Worm (Caenorhabditis elegans) whole organism, young adult: ENCODE results near the gene nrps-1.
A peak's percentile ranks its signal among the peaks of the same experiment; 100 is the strongest.

ENCODE experiments used
- B0336.3 ChIP-seq: fragments of 200-800 bp; sonication (Bioruptor generic); IDR thresholded peaks from 2 replicates; pipeline ENCODE4 v1.3.6; 2022; ENCODE audit warnings: missing genetic modification characterization, missing compliant biosample characterization
- C06A6.2 ChIP-seq: fragments of 200-800 bp; sonication (Bioruptor generic); conservative IDR thresholded peaks from 2 replicates; pipeline ENCODE4 v1.3.6; 2022; ENCODE audit warnings: missing genetic modification characterization, missing compliant biosample characterization
- D2030.7 ChIP-seq: fragments of 200-800 bp; sonication (Bioruptor generic); IDR thresholded peaks from 2 replicates; pipeline ENCODE4 v1.3.6; 2022; ENCODE audit warnings: missing genetic modification reagents, missing genetic modification characterization, missing compliant biosample characterization
- F33H1.4 ChIP-seq: fragments of 200-800 bp; sonication (Bioruptor generic); IDR thresholded peaks from 2 replicates; pipeline ENCODE4 v1.3.6; 2022; ENCODE audit warnings: missing genetic modification reagents, missing genetic modification characterization, missing compliant biosample characterization
- F57C9.4 ChIP-seq: sonication (generic microtip); optimal IDR thresholded peaks from 2 replicates; lab custom pipeline; 2017; ENCODE audit warnings: mild to moderate bottlenecking, missing genetic modification characterization, missing compliant biosample characterization
- akir-1 ChIP-seq: fragments of 200-800 bp; sonication (Bioruptor generic); optimal IDR thresholded peaks from 2 replicates; lab custom pipeline; 2018; ENCODE audit warnings: mild to moderate bottlenecking, missing genetic modification characterization, moderate library complexity, missing compliant biosample characterization
- athp-1 ChIP-seq: sonication (generic microtip); optimal IDR thresholded peaks from 2 replicates; lab custom pipeline; 2017; ENCODE audit warnings: mild to moderate bottlenecking, missing genetic modification characterization, missing compliant biosample characterization
- attf-6 ChIP-seq: fragments of 200-800 bp; sonication (Bioruptor generic); IDR thresholded peaks from 2 replicates; pipeline ENCODE4 v1.3.6; 2022; ENCODE audit warnings: missing genetic modification reagents, missing genetic modification characterization, missing compliant biosample characterization
- ceh-27 ChIP-seq: fragments of 200-800 bp; sonication (Bioruptor generic); optimal IDR thresholded peaks from 2 replicates; lab custom pipeline; 2018; ENCODE audit warnings: mild to moderate bottlenecking, missing genetic modification characterization, moderate library complexity, missing compliant biosample characterization
- ceh-58 ChIP-seq: fragments of 200-800 bp; sonication (Bioruptor generic); IDR thresholded peaks from 2 replicates; pipeline ENCODE4 v1.3.6; 2022; ENCODE audit warnings: missing genetic modification characterization, missing compliant biosample characterization
- ceh-91 ChIP-seq: fragments of 200-800 bp; sonication (Bioruptor generic); IDR thresholded peaks from 2 replicates; pipeline ENCODE4 v1.3.6; 2022; ENCODE audit warnings: missing genetic modification reagents, missing genetic modification characterization, missing compliant biosample characterization
- chd-7 ChIP-seq: sonication (generic microtip); optimal IDR thresholded peaks from 2 replicates; lab custom pipeline; 2016; ENCODE audit warnings: mild to moderate bottlenecking, missing genetic modification characterization, moderate library complexity, missing compliant biosample characterization
- dpff-1 ChIP-seq: sonication (generic microtip); optimal IDR thresholded peaks from 2 replicates; lab custom pipeline; 2017; ENCODE audit warnings: mild to moderate bottlenecking, missing genetic modification characterization, missing compliant biosample characterization
- dpl-1 ChIP-seq: fragments of 150-350 bp; optimal IDR thresholded peaks from 2 replicates; lab custom pipeline; 2014; ENCODE audit warnings: missing biosample characterization, missing genetic modification reagents, missing genetic modification characterization
- efl-1 ChIP-seq: fragments of 150-350 bp; optimal IDR thresholded peaks from 2 replicates; lab custom pipeline; 2014; ENCODE audit warnings: missing biosample characterization, missing genetic modification reagents, missing genetic modification characterization
- egrh-3 ChIP-seq: fragments of 200-800 bp; sonication (Bioruptor generic); IDR thresholded peaks from 2 replicates; pipeline ENCODE4 v1.3.6; 2022; ENCODE audit warnings: missing genetic modification reagents, missing genetic modification characterization, missing compliant biosample characterization
- ekl-4 ChIP-seq: fragments of 200-800 bp; sonication (Bioruptor generic); IDR thresholded peaks from 2 replicates; pipeline ENCODE4 v1.3.6; 2022; ENCODE audit warnings: missing genetic modification reagents, missing genetic modification characterization, missing compliant biosample characterization
- ets-4 ChIP-seq: fragments of 200-800 bp; sonication (Bioruptor generic); optimal IDR thresholded peaks from 2 replicates; lab custom pipeline; 2018; ENCODE audit warnings: mild to moderate bottlenecking, missing genetic modification characterization, missing compliant biosample characterization
- him-1 ChIP-seq: sonication (generic microtip); optimal IDR thresholded peaks from 2 replicates; lab custom pipeline; 2016; ENCODE audit warnings: missing genotype, missing genetic modification reagents, missing genetic modification characterization, missing compliant biosample characterization
- hsf-1 ChIP-seq: fragments of 200-800 bp; sonication (Bioruptor generic); IDR thresholded peaks from 2 replicates; pipeline ENCODE4 v1.3.6; 2022; ENCODE audit warnings: missing genetic modification reagents, missing genetic modification characterization, missing compliant biosample characterization
- lin-40 ChIP-seq: sonication (generic microtip); optimal IDR thresholded peaks from 2 replicates; lab custom pipeline; 2016; ENCODE audit warnings: missing genetic modification characterization, mild to moderate bottlenecking, missing compliant biosample characterization, missing genotype, missing genetic modification reagents
- lin-54 ChIP-seq: fragments of 200-800 bp; sonication (Bioruptor generic); optimal IDR thresholded peaks from 2 replicates; lab custom pipeline; 2018; ENCODE audit warnings: mild to moderate bottlenecking, missing genetic modification characterization, missing compliant biosample characterization
- lsl-1 ChIP-seq: fragments of 200-800 bp; sonication (Bioruptor generic); optimal IDR thresholded peaks from 2 replicates; lab custom pipeline; 2018; ENCODE audit warnings: mild to moderate bottlenecking, missing genetic modification characterization, moderate library complexity, missing compliant biosample characterization
- madf-10 ChIP-seq: sonication (generic microtip); optimal IDR thresholded peaks from 2 replicates; lab custom pipeline; 2016; ENCODE audit warnings: mild to moderate bottlenecking, missing genetic modification characterization, missing compliant biosample characterization
- madf-6 ChIP-seq: fragments of 200-800 bp; sonication (Bioruptor generic); IDR thresholded peaks from 2 replicates; pipeline ENCODE4 v1.3.6; 2022; ENCODE audit warnings: missing genetic modification reagents, missing genetic modification characterization, missing compliant biosample characterization
- madf-8 ChIP-seq: fragments of 200-800 bp; sonication (Bioruptor generic); conservative IDR thresholded peaks from 2 replicates; pipeline ENCODE4 v1.3.6; 2022; ENCODE audit warnings: missing genetic modification reagents, missing genetic modification characterization, missing compliant biosample characterization
- mes-4 ChIP-seq: sonication (generic microtip); optimal IDR thresholded peaks from 2 replicates; lab custom pipeline; 2016; ENCODE audit warnings: missing genotype, missing genetic modification characterization, missing compliant biosample characterization
- mxl-1 ChIP-seq: sonication (generic microtip); optimal IDR thresholded peaks from 2 replicates; lab custom pipeline; 2016; ENCODE audit warnings: missing genetic modification characterization, missing compliant biosample characterization
- nfya-2 ChIP-seq: fragments of 200-800 bp; sonication (Bioruptor generic); IDR thresholded peaks from 2 replicates; pipeline ENCODE4 v1.3.6; 2022; ENCODE audit warnings: missing genetic modification reagents, missing genetic modification characterization, missing compliant biosample characterization
- nhr-27 ChIP-seq: fragments of 200-800 bp; sonication (Bioruptor generic); optimal IDR thresholded peaks from 2 replicates; lab custom pipeline; 2018; ENCODE audit warnings: mild to moderate bottlenecking, missing genetic modification characterization, moderate library complexity, missing compliant biosample characterization
- nhr-90 ChIP-seq: sonication (generic microtip); optimal IDR thresholded peaks from 2 replicates; lab custom pipeline; 2016; ENCODE audit warnings: missing genotype, mild to moderate bottlenecking, missing genetic modification characterization, missing compliant biosample characterization
- sea-2 ChIP-seq: fragments of 200-800 bp; sonication (Bioruptor generic); IDR thresholded peaks from 2 replicates; pipeline ENCODE4 v1.3.6; 2022; ENCODE audit warnings: missing genetic modification characterization, missing compliant biosample characterization
- snpc-3.4 ChIP-seq: sonication (generic microtip); optimal IDR thresholded peaks from 2 replicates; lab custom pipeline; 2017; ENCODE audit warnings: missing genetic modification characterization, mild to moderate bottlenecking, missing compliant biosample characterization, antibody characterized with exemption, moderate library complexity, missing genotype, missing genetic modification reagents
- tbx-9 ChIP-seq: sonication (generic microtip); optimal IDR thresholded peaks from 2 replicates; lab custom pipeline; 2016; ENCODE audit warnings: borderline replicate concordance, missing genetic modification characterization, inconsistent platforms, missing compliant biosample characterization
- unc-62 ChIP-seq: fragments of 150-350 bp; optimal IDR thresholded peaks from 2 replicates; lab custom pipeline; 2014; ENCODE audit warnings: missing biosample characterization, missing genetic modification reagents, missing genetic modification characterization
- zfh-2 ChIP-seq: fragments of 200-800 bp; sonication (Bioruptor generic); conservative IDR thresholded peaks from 2 replicates; pipeline ENCODE4 v1.3.6; 2022; ENCODE audit warnings: missing genetic modification reagents, missing genetic modification characterization, missing compliant biosample characterization
- zim-3 ChIP-seq: sonication (generic microtip); optimal IDR thresholded peaks from 2 replicates; lab custom pipeline; 2017; ENCODE audit warnings: mild to moderate bottlenecking, missing genetic modification characterization, moderate library complexity, missing compliant biosample characterization
- ztf-18 ChIP-seq: sonication (generic microtip); optimal IDR thresholded peaks from 2 replicates; lab custom pipeline; 2016; ENCODE audit warnings: missing genotype, mild to moderate bottlenecking, missing genetic modification characterization, missing compliant biosample characterization
- ztf-3 ChIP-seq: fragments of 200-800 bp; sonication (Bioruptor generic); optimal IDR thresholded peaks from 2 replicates; lab custom pipeline; 2018; ENCODE audit warnings: mild to moderate bottlenecking, missing genetic modification characterization, missing compliant biosample characterization

The nrps-1 gene

DNA sequence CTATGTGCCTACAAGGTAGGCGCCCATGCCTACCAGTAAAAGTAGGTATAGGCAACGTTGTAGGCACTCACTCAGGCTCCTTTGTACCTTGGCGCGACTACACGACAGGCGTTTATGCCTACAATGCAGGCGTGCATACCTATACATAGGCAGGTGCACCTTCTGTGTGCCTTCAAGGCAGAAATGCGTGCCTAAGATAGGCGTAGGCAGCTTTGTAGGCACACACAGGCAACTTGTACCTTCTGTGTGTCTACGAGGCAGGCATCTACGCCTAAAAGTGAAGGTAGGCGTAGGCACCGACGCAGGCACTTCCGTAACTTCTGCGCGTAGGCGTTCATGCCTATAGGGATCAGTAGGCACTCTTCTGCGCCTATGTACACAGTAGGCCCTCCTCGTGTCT, 28.9 kb upstream of the nrps-1 start:
- TF ChIP-seq sea-2 (GFP tag; lab: Robert Waterston, UW) (0 out of 2 replicates have a peak, but pooled peaks have one; percentile 6), ekl-4 (GFP tag; lab: Robert Waterston, UW) (no peak)

DNA sequence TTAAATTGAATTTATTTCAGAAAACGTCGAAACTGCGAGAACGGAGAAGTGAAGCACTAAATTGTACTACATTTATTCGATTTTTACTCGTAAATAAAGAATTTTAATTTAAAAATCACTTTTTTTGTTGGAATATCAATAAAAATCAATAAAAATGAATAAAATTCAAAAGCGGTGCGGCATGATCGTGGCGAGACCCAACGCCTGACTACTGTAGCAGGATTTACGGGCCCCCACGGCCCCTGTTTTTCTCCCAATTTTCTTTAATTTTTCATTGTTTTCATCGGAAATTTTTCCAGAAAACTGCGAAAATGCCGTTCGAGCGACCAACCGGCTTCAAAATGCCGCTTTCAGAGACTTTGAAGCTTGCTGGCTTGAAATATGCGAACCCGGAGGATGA, 25.7 kb upstream of the nrps-1 start, which contains the start of gene Y66D12A.19:
Gene Y66D12A.19, plus strand, starts transcription at position 266 of the 400 bp plus-strand sequence.
- TF ChIP-seq ceh-91 (GFP tag; lab: Robert Waterston, UW): no peak
- no peak for TF ChIP-seq ceh-58 (GFP tag; lab: Robert Waterston, UW)
- no peak for TF ChIP-seq dpff-1 (tag; lab: Kevin White, UChicago)
- peak; percentile 7 for TF ChIP-seq lin-54 (GFP tag; lab: Kevin White, UChicago)
- TF ChIP-seq nhr-27 (tag; lab: Kevin White, UChicago): no peak
- TF ChIP-seq lsl-1: peak; percentile 73
- TF ChIP-seq D2030.7: peak; percentile 26; the same call in 1 of the 2 replicates
- TF ChIP-seq ceh-27 (GFP tag; lab: Kevin White, UChicago): no peak
- peak; percentile 77 for TF ChIP-seq F33H1.4 (GFP tag; lab: Robert Waterston, UW)
- no peak for TF ChIP-seq chd-7 (tag; lab: Kevin White, UChicago)
- no peak for TF ChIP-seq ztf-18 (tag; lab: Kevin White, UChicago)
- TF ChIP-seq madf-6 (GFP tag; lab: Robert Waterston, UW): peak; percentile 21; the same call in 1 of the 2 replicates
- no peak for TF ChIP-seq nfya-2 (GFP tag; lab: Robert Waterston, UW)
- TF ChIP-seq athp-1 (tag; lab: Kevin White, UChicago): no peak
- no peak for TF ChIP-seq madf-10 (tag; lab: Kevin White, UChicago)

DNA sequence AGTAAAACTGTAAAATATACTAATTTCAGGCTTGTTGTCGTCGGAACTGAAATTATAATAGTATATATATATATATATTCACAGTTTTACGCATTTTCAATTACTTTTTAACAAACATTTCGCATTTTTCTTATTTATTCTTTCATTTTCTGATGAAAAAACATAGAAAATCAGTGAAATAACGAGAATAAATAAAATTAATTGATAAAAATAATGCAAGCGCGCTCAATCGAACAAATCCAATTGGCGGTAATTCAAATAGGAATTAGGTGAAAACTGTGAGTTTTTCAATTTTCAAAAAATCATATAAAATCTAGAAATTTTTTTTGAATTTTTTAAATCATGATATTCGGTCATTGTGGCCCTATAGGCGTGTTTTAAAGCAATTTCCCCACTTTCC, 24.4 kb upstream of the nrps-1 start:
- TF ChIP-seq efl-1 (GFP tag; lab: Kevin White, UChicago) (no peak), him-1 (tag; lab: Kevin White, UChicago) (no peak), F57C9.4 (no peak), attf-6 (GFP tag; lab: Robert Waterston, UW) (no peak), ets-4 (GFP tag; lab: Kevin White, UChicago) (no peak), unc-62 (GFP tag; lab: Kevin White, UChicago) (no peak), nhr-90 (tag; lab: Kevin White, UChicago) (no peak), mes-4 (tag; lab: Kevin White, UChicago) (no peak), tbx-9 (tag; lab: Kevin White, UChicago) (no peak), chd-7 (tag; lab: Kevin White, UChicago) (no peak)

DNA sequence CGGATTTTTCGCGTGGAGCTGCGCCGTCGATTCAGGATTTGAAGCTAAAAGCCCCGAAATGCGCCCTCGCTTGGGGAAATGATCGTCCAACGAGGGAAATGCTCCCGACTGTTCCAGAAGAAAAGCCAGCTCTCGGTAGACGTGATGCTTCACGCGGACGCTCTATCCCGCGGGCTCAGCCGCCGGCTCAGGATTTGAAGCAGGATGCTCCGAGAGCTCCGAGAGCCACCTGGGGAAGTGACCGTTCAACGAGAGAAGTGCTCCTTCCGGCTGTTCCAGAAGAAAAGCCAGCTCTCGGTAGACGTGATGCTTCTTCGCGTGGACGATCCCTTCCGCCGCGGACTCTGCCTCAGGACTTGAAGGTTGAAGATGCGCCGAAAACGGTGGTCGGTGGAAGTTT, 23.6 kb upstream of the nrps-1 start:
- TF ChIP-seq lin-40 (tag; lab: Kevin White, UChicago) (no peak), akir-1 (GFP tag; lab: Kevin White, UChicago) (no peak), egrh-3 (GFP tag; lab: Robert Waterston, UW) (peak; percentile 75; the same call in 1 of the 2 replicates), ceh-91 (GFP tag; lab: Robert Waterston, UW) (no peak), zfh-2 (GFP tag; lab: Robert Waterston, UW) (peak; percentile 78)

DNA sequence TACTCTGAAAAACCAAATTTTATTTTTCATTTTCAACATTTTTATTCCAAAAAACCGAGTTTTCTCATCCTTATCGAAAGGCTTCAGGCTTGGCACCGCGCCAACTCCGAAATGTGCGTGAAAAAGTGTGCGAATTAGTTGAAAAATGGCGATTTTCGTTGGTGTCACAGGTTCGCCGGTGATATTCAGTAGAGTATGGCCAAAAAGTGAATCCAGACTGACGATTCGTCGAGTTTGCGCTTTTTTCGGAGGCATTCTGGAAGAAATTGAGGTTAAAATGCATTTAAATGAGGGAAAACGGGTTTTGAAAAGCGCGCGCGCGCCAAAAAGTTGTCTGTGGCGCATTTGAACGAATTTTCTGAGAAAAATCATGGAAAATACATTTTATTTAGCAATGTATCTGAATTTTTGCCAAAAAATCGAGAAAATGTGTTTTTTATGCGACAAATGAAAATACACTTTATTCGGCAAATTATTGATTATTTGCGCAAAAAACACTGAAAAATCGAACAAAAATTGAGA, 10.9 kb upstream of the nrps-1 start, which contains the start of the genes Y66D12A.16 and such-1:
Gene Y66D12A.16, plus strand, starts transcription at position 51 of the 522 bp plus-strand sequence.
Gene such-1, minus strand, starts transcription at position 256 of the 522 bp plus-strand sequence.
- TF ChIP-seq hsf-1 (GFP tag; lab: Robert Waterston, UW): peak; percentile 67; the same call in 1 of the 2 replicates
- no peak for TF ChIP-seq C06A6.2 (GFP tag; lab: Robert Waterston, UW)
- peak; percentile 86 for TF ChIP-seq madf-6 (GFP tag; lab: Robert Waterston, UW)
- TF ChIP-seq zim-3: no peak
- peak; percentile 39; the same call in 1 of the 2 replicates for TF ChIP-seq ceh-91 (GFP tag; lab: Robert Waterston, UW)
- TF ChIP-seq madf-8 (GFP tag; lab: Robert Waterston, UW): peak; percentile 73
- no peak for TF ChIP-seq lin-54 (GFP tag; lab: Kevin White, UChicago)
- TF ChIP-seq F33H1.4 (GFP tag; lab: Robert Waterston, UW): peak; percentile 31
- no peak for TF ChIP-seq ztf-3
- TF ChIP-seq him-1 (tag; lab: Kevin White, UChicago): no peak
- no peak for TF ChIP-seq nhr-90 (tag; lab: Kevin White, UChicago)
- TF ChIP-seq dpl-1 (GFP tag; lab: Kevin White, UChicago): peak; percentile 48
- no peak for TF ChIP-seq mxl-1 (tag; lab: Kevin White, UChicago)
- no peak for TF ChIP-seq chd-7 (tag; lab: Kevin White, UChicago)
- TF ChIP-seq efl-1 (GFP tag; lab: Kevin White, UChicago): peak; percentile 74
- TF ChIP-seq D2030.7: peak; percentile 12; the same call in 1 of the 2 replicates
- no peak for TF ChIP-seq B0336.3
- TF ChIP-seq snpc-3.4 (tag; lab: Kevin White, UChicago): no peak
